Worm (Caenorhabditis elegans) whole organism, late embryonic: ENCODE measurements around the gene D1086.19.
A peak's percentile ranks its signal among the peaks of the same experiment; 100 is the strongest.

Experiments used
- F13H6.1 ChIP-seq: sonication (generic microtip); optimal IDR thresholded peaks from 2 replicates; lab custom pipeline; 2016; ENCODE audit warnings: missing genetic modification characterization, missing compliant biosample characterization
- K09A11.1 ChIP-seq: sonication (generic microtip); optimal IDR thresholded peaks from 2 replicates; lab custom pipeline; 2017; ENCODE audit warnings: antibody characterized with exemption, mild to moderate bottlenecking, missing genetic modification characterization, missing compliant biosample characterization; ENCODE audit not compliant: insufficient read depth
- T23F11.4 ChIP-seq: fragments of 200-800 bp; sonication (Bioruptor generic); optimal IDR thresholded peaks from 2 replicates; lab custom pipeline; 2018; ENCODE audit warnings: mild to moderate bottlenecking, missing genetic modification characterization, missing compliant biosample characterization
- ahr-1 ChIP-seq: sonication (generic microtip); optimal IDR thresholded peaks from 2 replicates; lab custom pipeline; 2016; ENCODE audit warnings: missing genetic modification characterization, missing compliant biosample characterization
- ama-1 ChIP-seq: fragments of 150-350 bp; optimal IDR thresholded peaks from 2 replicates; lab custom pipeline; 2014
- ceh-14 ChIP-seq: sonication (generic microtip); optimal IDR thresholded peaks from 2 replicates; lab custom pipeline; 2016; ENCODE audit warnings: missing genotype, missing genetic modification characterization, missing compliant biosample characterization
- ceh-19 ChIP-seq: fragments of 200-800 bp; sonication (Bioruptor generic); optimal IDR thresholded peaks from 2 replicates; lab custom pipeline; 2018; ENCODE audit warnings: mild to moderate bottlenecking, missing genetic modification characterization, missing compliant biosample characterization
- ceh-22 ChIP-seq: sonication (generic microtip); optimal IDR thresholded peaks from 2 replicates; lab custom pipeline; 2017; ENCODE audit warnings: missing biosample characterization, missing genetic modification characterization
- ceh-24 ChIP-seq: sonication (generic microtip); optimal IDR thresholded peaks from 2 replicates; lab custom pipeline; 2016; ENCODE audit warnings: mild to moderate bottlenecking, missing genetic modification characterization, missing compliant biosample characterization
- ceh-30 ChIP-seq: fragments of 150-350 bp; optimal IDR thresholded peaks from 2 replicates; lab custom pipeline; 2014; ENCODE audit warnings: missing biosample characterization, missing genetic modification characterization
- ceh-31 ChIP-seq: sonication (generic microtip); optimal IDR thresholded peaks from 2 replicates; lab custom pipeline; 2016; ENCODE audit warnings: missing genetic modification characterization, missing compliant biosample characterization
- ceh-34 ChIP-seq: sonication (generic microtip); optimal IDR thresholded peaks from 2 replicates; lab custom pipeline; 2016; ENCODE audit warnings: mild to moderate bottlenecking, missing genetic modification characterization, missing compliant biosample characterization
- ceh-45 ChIP-seq: fragments of 200-800 bp; sonication (Bioruptor generic); IDR thresholded peaks from 2 replicates; pipeline ENCODE4 v1.3.6; 2022; ENCODE audit warnings: missing genetic modification reagents, missing genetic modification characterization, missing compliant biosample characterization
- ceh-6 ChIP-seq: fragments of 200-800 bp; sonication (Bioruptor generic); optimal IDR thresholded peaks from 2 replicates; lab custom pipeline; 2018; ENCODE audit warnings: mild to moderate bottlenecking, missing genetic modification characterization, missing compliant biosample characterization
- elt-2 ChIP-seq: sonication (generic microtip); optimal IDR thresholded peaks from 2 replicates; lab custom pipeline; 2016; ENCODE audit warnings: missing genetic modification reagents, missing genetic modification characterization, missing compliant biosample characterization
- ets-4 ChIP-seq: sonication (generic microtip); optimal IDR thresholded peaks from 2 replicates; lab custom pipeline; 2016; ENCODE audit warnings: missing genetic modification characterization, missing compliant biosample characterization
- eyg-1 ChIP-seq: sonication (generic microtip); optimal IDR thresholded peaks from 2 replicates; lab custom pipeline; 2016; ENCODE audit warnings: missing genotype, missing genetic modification characterization, missing compliant biosample characterization
- fkh-6 ChIP-seq: sonication (generic microtip); optimal IDR thresholded peaks from 2 replicates; lab custom pipeline; 2016; ENCODE audit warnings: missing genetic modification characterization, missing compliant biosample characterization
- hlh-15 ChIP-seq: sonication (generic microtip); optimal IDR thresholded peaks from 2 replicates; lab custom pipeline; 2016; ENCODE audit warnings: missing genetic modification characterization, missing compliant biosample characterization
- hlh-8 ChIP-seq: sonication (generic microtip); optimal IDR thresholded peaks from 2 replicates; lab custom pipeline; 2016; ENCODE audit warnings: missing genotype, missing genetic modification characterization, missing compliant biosample characterization
- lim-6 ChIP-seq: sonication (generic microtip); optimal IDR thresholded peaks from 2 replicates; lab custom pipeline; 2016; ENCODE audit warnings: missing genetic modification characterization, missing compliant biosample characterization
- lin-11 ChIP-seq: fragments of 200-800 bp; sonication (Bioruptor generic); optimal IDR thresholded peaks from 2 replicates; lab custom pipeline; 2018; ENCODE audit warnings: mild to moderate bottlenecking, missing genetic modification characterization, missing compliant biosample characterization
- nfya-1 ChIP-seq: sonication (generic microtip); optimal IDR thresholded peaks from 2 replicates; lab custom pipeline; 2017; ENCODE audit warnings: missing genetic modification characterization, mild to moderate bottlenecking, missing compliant biosample characterization, antibody characterized with exemption, moderate library complexity
- nhr-11 ChIP-seq: fragments of 150-350 bp; optimal IDR thresholded peaks from 2 replicates; lab custom pipeline; 2014; ENCODE audit warnings: missing biosample characterization, missing genetic modification characterization
- nhr-232 ChIP-seq: sonication (generic microtip); optimal IDR thresholded peaks from 2 replicates; lab custom pipeline; 2016; ENCODE audit warnings: missing genetic modification characterization, missing compliant biosample characterization
- npax-4 ChIP-seq: sonication (generic microtip); optimal IDR thresholded peaks from 2 replicates; lab custom pipeline; 2016; ENCODE audit warnings: missing genetic modification characterization, missing compliant biosample characterization
- pag-3 ChIP-seq: sonication (generic microtip); optimal IDR thresholded peaks from 2 replicates; lab custom pipeline; 2016; ENCODE audit warnings: missing compliant biosample characterization, missing genetic modification characterization, borderline replicate concordance
- pat-9 ChIP-seq: fragments of 200-800 bp; sonication (Bioruptor generic); optimal IDR thresholded peaks from 2 replicates; lab custom pipeline; 2018; ENCODE audit warnings: mild to moderate bottlenecking, missing genetic modification characterization, moderate library complexity, missing compliant biosample characterization
- pha-4 ChIP-seq: fragments of 150-350 bp; optimal IDR thresholded peaks from 2 replicates; lab custom pipeline; 2018; ENCODE audit warnings: missing biosample characterization, missing genetic modification reagents, missing genetic modification characterization
- ref-2 ChIP-seq: sonication (generic microtip); optimal IDR thresholded peaks from 2 replicates; lab custom pipeline; 2016; ENCODE audit warnings: missing genetic modification characterization, missing compliant biosample characterization
- rnt-1 ChIP-seq: sonication (generic microtip); optimal IDR thresholded peaks from 2 replicates; lab custom pipeline; 2016; ENCODE audit warnings: missing genetic modification characterization, missing compliant biosample characterization
- sdc-2 ChIP-seq: sonication (generic microtip); optimal IDR thresholded peaks from 2 replicates; lab custom pipeline; 2016; ENCODE audit warnings: missing genotype, missing genetic modification characterization, missing compliant biosample characterization
- sox-2 ChIP-seq: fragments of 200-800 bp; sonication (Bioruptor generic); IDR thresholded peaks from 2 replicates; pipeline ENCODE4 v1.3.6; 2022; ENCODE audit warnings: missing genetic modification reagents, missing genetic modification characterization, missing compliant biosample characterization
- sox-4 ChIP-seq: sonication (generic microtip); optimal IDR thresholded peaks from 2 replicates; lab custom pipeline; 2017; ENCODE audit warnings: mild to moderate bottlenecking, missing genetic modification characterization, inconsistent platforms, missing compliant biosample characterization
- syd-9 ChIP-seq: sonication (generic microtip); optimal IDR thresholded peaks from 2 replicates; lab custom pipeline; 2016; ENCODE audit warnings: mild to moderate bottlenecking, missing genetic modification characterization, moderate library complexity, missing compliant biosample characterization
- tbx-2 ChIP-seq: sonication (generic microtip); optimal IDR thresholded peaks from 2 replicates; lab custom pipeline; 2016; ENCODE audit warnings: missing genetic modification characterization, missing compliant biosample characterization
- tbx-7 ChIP-seq: sonication (generic microtip); optimal IDR thresholded peaks from 2 replicates; lab custom pipeline; 2016; ENCODE audit warnings: missing genotype, missing genetic modification characterization, missing compliant biosample characterization
- unc-42 ChIP-seq: sonication (generic microtip); optimal IDR thresholded peaks from 2 replicates; lab custom pipeline; 2016; ENCODE audit warnings: missing genotype, missing genetic modification characterization, missing compliant biosample characterization
- unc-55 ChIP-seq: sonication (generic microtip); optimal IDR thresholded peaks from 2 replicates; lab custom pipeline; 2017; ENCODE audit warnings: missing biosample characterization, missing genetic modification reagents, missing genetic modification characterization

The D1086.19 gene

DNA sequence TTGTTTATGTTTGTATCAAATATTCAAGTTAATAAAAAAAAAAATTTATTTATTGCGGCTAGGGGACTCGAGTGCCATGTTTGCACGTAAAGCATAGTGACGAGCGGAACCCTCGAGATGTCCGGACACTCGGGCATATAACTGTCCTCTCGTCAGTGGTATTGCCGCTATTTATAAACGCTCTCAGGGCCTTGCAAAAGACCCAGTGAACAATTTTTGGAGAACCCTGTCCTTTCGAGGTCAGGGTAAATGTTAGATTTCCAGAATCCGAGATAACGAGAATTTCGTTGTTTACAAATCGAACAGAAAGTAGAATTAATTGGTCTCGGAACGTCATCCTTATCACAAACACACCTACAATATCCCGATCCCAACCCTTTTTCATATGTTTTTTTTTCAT, 4.3 kb downstream of the D1086.19 start, which contains the start of gene D1086.3:
D1086.3 (plus strand) TSS at position 390 of the 400 bp plus-strand sequence.
- TF ChIP-seq ama-1 (lab: Kevin White, UChicago), result peak; percentile 72
- no peak for TF ChIP-seq ceh-34 (tag; lab: Kevin White, UChicago)

DNA sequence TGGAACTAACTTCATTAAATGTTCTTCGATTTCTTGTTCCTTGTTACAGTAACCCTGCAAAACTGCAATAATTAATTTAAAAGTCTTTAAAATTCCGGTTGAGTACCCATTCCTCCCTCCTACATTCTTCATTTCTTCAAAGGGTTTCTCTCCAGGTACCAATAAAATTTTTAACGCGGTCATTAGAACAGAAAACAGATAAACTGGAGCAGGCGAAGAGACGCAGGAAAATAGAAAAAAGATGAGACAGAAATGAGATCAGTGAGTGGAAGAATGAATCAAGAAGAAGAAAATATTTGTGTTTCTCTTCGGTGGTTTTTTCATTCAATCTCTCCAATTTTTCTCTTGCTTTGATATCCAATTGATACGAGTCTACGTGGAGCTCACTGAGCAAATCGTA, 5.7 kb downstream of the D1086.19 start, which contains the start of gene D1086.8:
D1086.8 (plus strand) TSS at position 301 of the 400 bp plus-strand sequence.
- TF ChIP-seq lin-11, result no peak

DNA sequence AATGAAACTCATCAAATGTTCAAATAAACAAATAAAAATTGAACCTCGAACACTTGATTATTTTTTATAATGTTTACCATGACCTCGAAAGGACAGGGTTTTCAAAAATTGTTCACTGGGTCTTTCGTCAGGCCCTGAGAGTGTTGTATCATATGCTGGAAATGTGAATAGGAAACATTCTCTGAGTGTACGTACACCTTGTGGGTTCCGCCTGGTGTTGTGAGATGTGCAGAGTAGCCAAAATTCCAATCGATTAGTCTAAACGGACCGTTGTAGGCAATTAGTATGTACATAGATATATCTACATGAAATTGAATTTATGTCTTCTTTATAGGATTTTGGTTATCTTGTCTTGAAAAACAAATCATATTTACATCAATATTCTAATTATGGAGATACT, 6.4 kb downstream of the D1086.19 start:
- TF ChIP-seq ceh-30 (tag; lab: Kevin White, UChicago), result no peak
- no peak for TF ChIP-seq tbx-2 (tag; lab: Kevin White, UChicago)
- no peak for TF ChIP-seq hlh-15
- TF ChIP-seq fkh-6, result no peak
- no peak for TF ChIP-seq eyg-1 (tag; lab: Kevin White, UChicago)
- TF ChIP-seq nhr-232 (tag; lab: Kevin White, UChicago), result no peak
- no peak for TF ChIP-seq nfya-1 (tag; lab: Kevin White, UChicago)
- TF ChIP-seq ceh-24 (tag; lab: Kevin White, UChicago), result no peak
- no peak for TF ChIP-seq ceh-14 (tag; lab: Kevin White, UChicago)

DNA sequence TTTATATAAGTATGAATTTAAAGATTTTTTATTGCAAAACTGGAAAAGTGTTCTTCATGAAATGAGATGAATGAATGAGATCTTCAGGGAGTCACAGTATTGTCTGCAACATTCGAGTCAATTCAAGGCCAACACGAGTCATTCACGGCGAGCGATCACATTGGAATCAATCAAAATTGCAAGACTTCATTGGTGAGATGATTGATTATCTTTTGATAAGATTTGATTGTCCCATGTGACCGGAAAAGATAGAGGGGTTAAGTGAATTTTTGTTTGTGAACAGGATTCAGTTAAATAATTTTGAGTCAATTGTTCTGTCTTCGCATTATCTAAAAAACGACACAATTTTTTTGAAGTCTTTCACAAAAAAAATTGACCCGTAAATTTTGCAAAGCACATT, 6.8 kb downstream of the D1086.19 start:
- TF ChIP-seq elt-2, result no peak
- TF ChIP-seq ceh-31 (tag; lab: Kevin White, UChicago), result no peak
- peak; percentile 9 for TF ChIP-seq unc-55 (GFP tag; lab: Kevin White, UChicago)

DNA sequence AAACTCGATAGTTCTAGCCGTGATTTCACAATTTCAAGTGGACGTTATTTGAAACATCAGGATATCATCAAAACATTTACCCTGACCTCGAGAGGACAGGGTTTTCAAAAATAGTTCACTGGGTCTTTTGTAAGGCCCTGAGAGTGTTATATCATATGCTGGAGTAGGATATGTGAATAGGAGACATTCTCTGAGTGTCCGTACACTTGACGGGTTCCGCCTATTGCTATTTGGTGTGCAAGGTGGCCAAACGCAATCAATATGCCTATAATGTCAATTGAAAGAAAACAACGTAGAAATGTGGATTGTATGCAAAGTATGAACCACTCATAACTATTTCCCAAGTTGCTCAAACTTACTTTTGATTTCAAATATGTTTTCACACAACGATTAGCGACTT, 9.2 kb downstream of the D1086.19 start:
- TF ChIP-seq ceh-45 (no peak), pha-4 (tag; lab: Kevin White, UChicago) (no peak), K09A11.1 (tag; lab: Kevin White, UChicago) (no peak), npax-4 (tag; lab: Kevin White, UChicago) (no peak), fkh-6 (no peak), ceh-22 (tag; lab: Kevin White, UChicago) (no peak), rnt-1 (tag; lab: Kevin White, UChicago) (no peak), ets-4 (tag; lab: Kevin White, UChicago) (no peak), eyg-1 (tag; lab: Kevin White, UChicago) (no peak), ceh-19 (GFP tag; lab: Kevin White, UChicago) (no peak), pat-9 (no peak), sox-4 (tag; lab: Kevin White, UChicago) (no peak), lim-6 (tag; lab: Kevin White, UChicago) (no peak), sox-2 (GFP tag; lab: Robert Waterston, UW) (no peak), nhr-11 (no peak), tbx-7 (tag; lab: Kevin White, UChicago) (no peak), unc-42 (tag; lab: Kevin White, UChicago) (no peak), T23F11.4 (GFP tag; lab: Kevin White, UChicago) (no peak), syd-9 (tag; lab: Kevin White, UChicago) (no peak)

DNA sequence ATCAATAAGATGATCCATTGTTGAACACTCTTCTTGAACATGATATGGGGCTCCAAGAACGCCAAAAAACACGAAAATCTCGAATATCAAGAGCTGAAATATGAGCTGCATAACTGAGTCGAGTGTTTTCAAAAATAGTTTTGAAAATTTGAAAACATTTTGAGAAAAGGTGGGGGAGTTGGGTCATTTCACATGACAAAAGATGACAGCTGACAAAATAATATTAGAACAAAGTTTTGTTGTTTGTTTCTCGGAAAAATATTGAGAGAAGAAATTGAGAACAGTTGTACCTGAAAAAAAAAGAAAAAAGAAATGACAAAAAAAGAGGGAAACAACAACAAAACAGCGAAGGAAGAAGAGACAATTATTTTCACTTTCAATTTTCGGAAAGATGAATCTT, 10.4 kb downstream of the D1086.19 start, which contains the start of the genes D1086.2 and D1086.1:
D1086.2 (minus strand) TSS at position 150 of the 400 bp plus-strand sequence.
D1086.1 (plus strand) TSS at position 340 of the 400 bp plus-strand sequence.
- no peak for TF ChIP-seq ceh-14 (tag; lab: Kevin White, UChicago)
- no peak for TF ChIP-seq tbx-2 (tag; lab: Kevin White, UChicago)
- TF ChIP-seq ceh-34 (tag; lab: Kevin White, UChicago), result no peak
- TF ChIP-seq ceh-6 (GFP tag; lab: Kevin White, UChicago), result no peak
- TF ChIP-seq unc-42 (tag; lab: Kevin White, UChicago), result no peak
- TF ChIP-seq hlh-8, result no peak
- TF ChIP-seq sdc-2 (tag; lab: Kevin White, UChicago), result no peak
- no peak for TF ChIP-seq ceh-30 (tag; lab: Kevin White, UChicago)
- TF ChIP-seq nfya-1 (tag; lab: Kevin White, UChicago), result no peak
- no peak for TF ChIP-seq npax-4 (tag; lab: Kevin White, UChicago)
- no peak for TF ChIP-seq ahr-1 (tag; lab: Kevin White, UChicago)
- TF ChIP-seq fkh-6, result no peak
- TF ChIP-seq F13H6.1, result no peak
- TF ChIP-seq ceh-45, result no peak
- no peak for TF ChIP-seq pag-3 (tag; lab: Kevin White, UChicago)
- no peak for TF ChIP-seq ref-2 (tag; lab: Kevin White, UChicago)
